Fruit fly (Drosophila melanogaster) whole organism, wandering third instar larva: Measurements from ENCODE around the gene armi.
A peak's percentile ranks its signal among the peaks of the same experiment; 100 is the strongest.

Experiments used
- Abd-B ChIP-seq: fragments of >200 bp; optimal IDR thresholded peaks from 2 replicates; lab custom pipeline; 2017; ENCODE audit warnings: missing biosample characterization, missing genetic modification characterization
- CG32264 ChIP-seq: fragments of 200-800 bp; sonication (Bioruptor generic); optimal IDR thresholded peaks from 2 replicates; lab custom pipeline; 2016; ENCODE audit warnings: missing biosample characterization, missing genetic modification characterization
- CG9705 ChIP-seq: fragments of 200-800 bp; sonication (Bioruptor generic); optimal IDR thresholded peaks from 2 replicates; lab custom pipeline; 2018; ENCODE audit warnings: missing biosample characterization, mild to moderate bottlenecking, missing genetic modification characterization
- CrebA ChIP-seq: fragments of 200-800 bp; sonication (Bioruptor generic); optimal IDR thresholded peaks from 2 replicates; lab custom pipeline; 2016; ENCODE audit warnings: missing biosample characterization, mild to moderate bottlenecking, missing genetic modification characterization, borderline replicate concordance
- Dfd ChIP-seq: fragments of >200 bp; optimal IDR thresholded peaks from 2 replicates; lab custom pipeline; 2017; ENCODE audit warnings: missing biosample characterization, missing genetic modification characterization
- Dif ChIP-seq: fragments of 200-275, 200-300 bp; sonication (Bioruptor generic); optimal IDR thresholded peaks from 2 replicates; lab custom pipeline; 2018; ENCODE audit warnings: missing biosample characterization, missing genetic modification characterization; ENCODE audit not compliant: partially characterized antibody
- GATAd ChIP-seq: sonication (Bioruptor generic); optimal IDR thresholded peaks from 2 replicates; lab custom pipeline; 2016; ENCODE audit warnings: missing biosample characterization, missing genetic modification characterization
- HLH106 ChIP-seq: fragments of 200-800 bp; optimal IDR thresholded peaks from 3 replicates; lab custom pipeline; 2019; ENCODE audit warnings: missing biosample characterization, mild to moderate bottlenecking, missing genetic modification characterization, moderate library complexity
- Hnf4 ChIP-seq: fragments of 200-800 bp; sonication (Bioruptor generic); optimal IDR thresholded peaks from 2 replicates; lab custom pipeline; 2016; ENCODE audit warnings: missing biosample characterization, mild to moderate bottlenecking, missing genetic modification characterization
- Hr78 ChIP-seq: fragments of >200 bp; optimal IDR thresholded peaks from 2 replicates; lab custom pipeline; 2017; ENCODE audit warnings: missing biosample characterization, missing genetic modification characterization
- Hr83 ChIP-seq: fragments of 200-300 bp; sonication (Bioruptor generic); optimal IDR thresholded peaks from 2 replicates; lab custom pipeline; 2016; ENCODE audit warnings: missing biosample characterization, mild to moderate bottlenecking, missing genetic modification characterization, moderate library complexity; ENCODE audit not compliant: poor library complexity, severe bottlenecking
- Jra ChIP-seq: sonication (Bioruptor generic); optimal IDR thresholded peaks from 2 replicates; lab custom pipeline; 2016; ENCODE audit warnings: missing biosample characterization, missing genetic modification characterization
- Mio ChIP-seq: sonication (Bioruptor generic); optimal IDR thresholded peaks from 2 replicates; lab custom pipeline; 2016; ENCODE audit warnings: missing biosample characterization, missing genetic modification characterization
- Myc ChIP-seq: fragments of >200 bp; optimal IDR thresholded peaks from 2 replicates; lab custom pipeline; 2017
- N ChIP-seq: fragments of >200 bp; optimal IDR thresholded peaks from 2 replicates; lab custom pipeline; 2018; ENCODE audit warnings: missing biosample characterization, missing external identifiers, missing genetic modification characterization
- OdsH ChIP-seq: fragments of 200-800 bp; sonication (Bioruptor generic); optimal IDR thresholded peaks from 2 replicates; lab custom pipeline; 2016; ENCODE audit warnings: missing biosample characterization, mild to moderate bottlenecking, missing genetic modification characterization
- Rel ChIP-seq, 2 experiments: fragments of 200-800 bp; sonication (Bioruptor generic) in 1 of 2; optimal IDR thresholded peaks; 2 replicates in 1 of 2; 3 replicates in 1 of 2; lab custom pipeline; 2016 to 2019; ENCODE audit warnings: mild to moderate bottlenecking in 2 of 2, missing biosample characterization in 2 of 2, missing genetic modification characterization in 2 of 2, moderate library complexity in 1 of 2
- Sp1 ChIP-seq: fragments of 200-800 bp; sonication (Bioruptor generic); optimal IDR thresholded peaks from 3 replicates; lab custom pipeline; 2019; ENCODE audit warnings: missing biosample characterization, mild to moderate bottlenecking, missing genetic modification characterization, moderate library complexity
- Vsx2 ChIP-seq: fragments of 200-300, 225-300 bp; sonication (Bioruptor generic); optimal IDR thresholded peaks from 2 replicates; lab custom pipeline; 2018; ENCODE audit warnings: missing biosample characterization, missing genetic modification characterization; ENCODE audit not compliant: partially characterized antibody
- br ChIP-seq: fragments of 200-800 bp; sonication (Bioruptor generic); optimal IDR thresholded peaks from 2 replicates; lab custom pipeline; 2016; ENCODE audit warnings: missing biosample characterization, missing genetic modification characterization
- brk ChIP-seq: fragments of 200-800 bp; sonication (Bioruptor generic); optimal IDR thresholded peaks from 2 replicates; lab custom pipeline; 2016; ENCODE audit warnings: missing biosample characterization, mild to moderate bottlenecking, missing genetic modification characterization
- dl ChIP-seq, 2 experiments: fragments of 175-275, 200-275 bp in 1 of 2; fragments of 200-275 bp in 1 of 2; sonication (Bioruptor generic); optimal IDR thresholded peaks; lab custom pipeline; 2018; ENCODE audit warnings: mild to moderate bottlenecking in 2 of 2, missing biosample characterization in 2 of 2, missing genetic modification characterization in 2 of 2, moderate library complexity in 2 of 2; ENCODE audit not compliant: partially characterized antibody in 2 of 2, insufficient read depth in 1 of 2
- dmrt93B ChIP-seq: fragments of 200-800 bp; sonication (Bioruptor generic); optimal IDR thresholded peaks from 2 replicates; lab custom pipeline; 2018; ENCODE audit warnings: missing biosample characterization, mild to moderate bottlenecking, missing genetic modification characterization
- dsf ChIP-seq: sonication (Bioruptor generic); optimal IDR thresholded peaks from 2 replicates; lab custom pipeline; 2016; ENCODE audit warnings: missing biosample characterization, missing genetic modification characterization, borderline replicate concordance
- ey ChIP-seq: fragments of 200-800 bp; sonication (Bioruptor generic); optimal IDR thresholded peaks from 2 replicates; lab custom pipeline; 2016; ENCODE audit warnings: missing biosample characterization, missing genetic modification characterization
- foxo ChIP-seq, 2 experiments: fragments of 200-800 bp; sonication (Bioruptor generic); optimal IDR thresholded peaks; 2 replicates in 1 of 2; 3 replicates in 1 of 2; lab custom pipeline; 2016 to 2017; ENCODE audit warnings: missing biosample characterization in 2 of 2, missing genetic modification characterization in 2 of 2
- fru ChIP-seq: fragments of 200-800 bp; sonication (Bioruptor generic); optimal IDR thresholded peaks from 3 replicates; lab custom pipeline; 2016; ENCODE audit warnings: missing biosample characterization, mild to moderate bottlenecking, missing genetic modification characterization
- h ChIP-seq: fragments of 200-800 bp; sonication (Bioruptor generic); optimal IDR thresholded peaks from 3 replicates; lab custom pipeline; 2016; ENCODE audit warnings: missing biosample characterization, mild to moderate bottlenecking, missing genetic modification characterization
- jim ChIP-seq: fragments of 175-275, 200-325 bp; sonication (Bioruptor generic); optimal IDR thresholded peaks from 2 replicates; lab custom pipeline; 2016; ENCODE audit warnings: missing biosample characterization, mild to moderate bottlenecking, missing genetic modification characterization
- lola ChIP-seq: fragments of >200 bp; optimal IDR thresholded peaks from 2 replicates; lab custom pipeline; 2017; ENCODE audit warnings: missing biosample characterization, missing genetic modification characterization
- pan ChIP-seq: fragments of >200 bp; optimal IDR thresholded peaks from 2 replicates; lab custom pipeline; 2017
- psq ChIP-seq: fragments of 200-800 bp; sonication (Bioruptor generic); optimal IDR thresholded peaks from 3 replicates; lab custom pipeline; 2017; ENCODE audit warnings: missing biosample characterization, mild to moderate bottlenecking, missing genetic modification characterization, moderate library complexity
- rgr ChIP-seq: fragments of 200-800 bp; sonication (Bioruptor generic); optimal IDR thresholded peaks from 3 replicates; lab custom pipeline; 2016; ENCODE audit warnings: missing biosample characterization, mild to moderate bottlenecking, missing genetic modification characterization
- sage ChIP-seq: fragments of 200-800 bp; sonication (Bioruptor generic); optimal IDR thresholded peaks from 2 replicates; lab custom pipeline; 2016; ENCODE audit warnings: missing biosample characterization, mild to moderate bottlenecking, missing genetic modification characterization
- sv ChIP-seq: fragments of 200-800 bp; sonication (Bioruptor generic); optimal IDR thresholded peaks from 3 replicates; lab custom pipeline; 2016; ENCODE audit warnings: missing biosample characterization, missing genetic modification characterization
- usp ChIP-seq: fragments of >200 bp; optimal IDR thresholded peaks from 2 replicates; lab custom pipeline; 2017; ENCODE audit warnings: missing biosample characterization, missing genetic modification characterization
- woc ChIP-seq: sonication (Bioruptor generic); optimal IDR thresholded peaks from 2 replicates; lab custom pipeline; 2016; ENCODE audit warnings: missing biosample characterization, mild to moderate bottlenecking, missing genetic modification characterization

The armi gene

dm6 chr3L:3419369-3420232 lies 41.5 kb upstream of the armi start:
- TF ChIP-seq Dfd (GFP tag; lab: Kevin White, UChicago) (no peak), OdsH (GFP tag; lab: Kevin White, UChicago) (no peak)

- TF ChIP-seq CG32264 (peak; percentile 15), Hnf4 (GFP tag; lab: Kevin White, UChicago) (no peak), Jra (GFP tag; lab: Kevin White, UChicago) (no peak), woc (no peak), Hr83 (GFP tag; lab: Kevin White, UChicago) (peak; percentile 56), h (peak; percentile 15), Dif (peak; percentile 39), usp (no peak), lola (GFP tag; lab: Kevin White, UChicago) (no peak), foxo (GFP tag; optimal IDR thresholded peaks at IDR 0.05; lab: Kevin White, UChicago) (peak in 1 of 2 experiments; percentile 38), Dfd (GFP tag; lab: Kevin White, UChicago) (no peak), dmrt93B (GFP tag; lab: Kevin White, UChicago) (no peak), dsf (GFP tag; lab: Kevin White, UChicago) (no peak), Abd-B (no peak), jim (GFP tag; lab: Kevin White, UChicago) (no peak), GATAd (GFP tag; lab: Kevin White, UChicago) (no peak), Rel (GFP tag; optimal IDR thresholded peaks at IDR 0.05; lab: Kevin White, UChicago) (peak; percentile 70), Rel (tag; optimal IDR thresholded peaks at IDR 0.05; lab: Kevin White, UChicago) (peak; percentile 29), Hr78 (GFP tag; lab: Kevin White, UChicago) (no peak), fru (GFP tag; lab: Kevin White, UChicago) (no peak), brk (GFP tag; lab: Kevin White, UChicago) (peak; percentile 62), pan (no peak), Myc (no peak), sage (GFP tag; lab: Kevin White, UChicago) (peak; percentile 51), CG9705 (GFP tag; lab: Kevin White, UChicago) (no peak), ey (GFP tag; lab: Kevin White, UChicago) (no peak), Mio (GFP tag; lab: Kevin White, UChicago) (no peak), Sp1 (GFP tag; lab: Kevin White, UChicago) (no peak), psq (no peak), dl (GFP tag; optimal IDR thresholded peaks at IDR 0.05; lab: Kevin White, UChicago; ENCODE audit: insufficient read depth in 1 of 2, partially characterized antibody in 2 of 2) (peak in 1 of 2 experiments; percentile 63), CrebA (peak; percentile 71), sv (GFP tag; lab: Kevin White, UChicago) (no peak), Vsx2 (GFP tag; lab: Kevin White, UChicago) (no peak), OdsH (GFP tag; lab: Kevin White, UChicago) (peak; percentile 48), rgr (GFP tag; lab: Kevin White, UChicago) (no peak), HLH106 (tag; lab: Kevin White, UChicago) (no peak), N (GFP tag; lab: Kevin White, UChicago) (peak; percentile 37), br (GFP tag; lab: Kevin White, UChicago) (no peak)
Observed at dm6 chr3L:3420237-3420643, 40.9 kb upstream of the armi start.

dm6 chr3L:3420674-3421073 lies 40.4 kb upstream of the armi start:
- no peak for TF ChIP-seq woc
- no peak for TF ChIP-seq brk (GFP tag; lab: Kevin White, UChicago)
- TF ChIP-seq CrebA, result no peak
- no peak for TF ChIP-seq Mio (GFP tag; lab: Kevin White, UChicago)
- no peak for TF ChIP-seq Rel (GFP tag; optimal IDR thresholded peaks at IDR 0.05; lab: Kevin White, UChicago)
- no peak for TF ChIP-seq Rel (tag; optimal IDR thresholded peaks at IDR 0.05; lab: Kevin White, UChicago)
- no peak for TF ChIP-seq ey (GFP tag; lab: Kevin White, UChicago)
- no peak for TF ChIP-seq Abd-B
- TF ChIP-seq foxo (GFP tag; optimal IDR thresholded peaks at IDR 0.05; lab: Kevin White, UChicago), result no peak
